Worm (Caenorhabditis elegans): ENCODE data around the gene C15C8.8.
A peak's percentile ranks its signal among the peaks of the same experiment; 100 is the strongest.

The C15C8.8 gene

ce11 chrV:12728062-12728665 lies 24.1 kb downstream of the C15C8.8 start, which contains the start of the genes rpl-28 and mrpl-49 (continued):
- peak; percentile 22 for TF ChIP-seq F37D6.2 (tag; optimal IDR thresholded peaks at IDR 0.05)
- peak; percentile 98 for TF ChIP-seq nhr-6 (tag; optimal IDR thresholded peaks at IDR 0.05)
- TF ChIP-seq nhr-48 (tag; optimal IDR thresholded peaks at IDR 0.05), result no peak
- no peak for TF ChIP-seq arid-1 (GFP tag; conservative IDR thresholded peaks at IDR 0.05)
- no peak for TF ChIP-seq php-3 (GFP tag; IDR thresholded peaks at IDR 0.05)
- TF ChIP-seq nhr-237 (tag; optimal IDR thresholded peaks at IDR 0.05), result no peak
- TF ChIP-seq fkh-10 (GFP tag; optimal IDR thresholded peaks at IDR 0.05), result peak; percentile 57
- no peak for TF ChIP-seq dmd-8 (GFP tag; IDR thresholded peaks at IDR 0.05)
- TF ChIP-seq zfp-2 (tag; optimal IDR thresholded peaks at IDR 0.05), result no peak
- no peak for TF ChIP-seq mdt-29 (GFP tag; IDR thresholded peaks at IDR 0.05)
- peak; percentile 88 for TF ChIP-seq nhr-11 (tag; optimal IDR thresholded peaks at IDR 0.05)
- TF ChIP-seq mep-1 (tag; optimal IDR thresholded peaks at IDR 0.05), result peak; percentile 86
- TF ChIP-seq ceh-28 (tag; optimal IDR thresholded peaks at IDR 0.05), result no peak
- peak; percentile 46 for TF ChIP-seq aha-1 (tag)
- no peak for TF ChIP-seq unc-39 (tag; optimal IDR thresholded peaks at IDR 0.05)
- TF ChIP-seq zip-11 (GFP tag; IDR thresholded peaks at IDR 0.05), result no peak
- TF ChIP-seq lin-29 (GFP tag; IDR thresholded peaks at IDR 0.05), result no peak
- TF ChIP-seq dmd-9 (GFP tag; IDR thresholded peaks at IDR 0.05), result no peak
- no peak for TF ChIP-seq unc-130 (GFP tag; optimal IDR thresholded peaks at IDR 0.05)
- no peak for TF ChIP-seq ztf-7 (tag; optimal IDR thresholded peaks at IDR 0.05)
- TF ChIP-seq sdz-12 (GFP tag; optimal IDR thresholded peaks at IDR 0.05), result no peak
- TF ChIP-seq hlh-30 (tag; optimal IDR thresholded peaks at IDR 0.05; ENCODE audit: insufficient read depth), result peak; percentile 76
- TF ChIP-seq egl-43 (GFP tag; IDR thresholded peaks at IDR 0.05), result no peak
- peak; percentile 29 for TF ChIP-seq lin-13 (GFP tag; optimal IDR thresholded peaks at IDR 0.05)
- TF ChIP-seq unc-62 (GFP tag; optimal IDR thresholded peaks at IDR 0.05 in 1 of 2), result peak in 1 of 2 experiments; percentile 71
- TF ChIP-seq unc-62 (tag; optimal IDR thresholded peaks at IDR 0.05), result no peak
- peak; percentile 97 for TF ChIP-seq lin-38 (GFP tag; IDR thresholded peaks at IDR 0.05)
- TF ChIP-seq gei-8 (GFP tag; optimal IDR thresholded peaks at IDR 0.05), result no peak
- peak; percentile 17 for TF ChIP-seq ama-1 (optimal IDR thresholded peaks at IDR 0.05)
- TF ChIP-seq tra-1 (GFP tag; IDR thresholded peaks at IDR 0.05), result no peak
- no peak for TF ChIP-seq D1046.2 (GFP tag; IDR thresholded peaks at IDR 0.05)
- TF ChIP-seq lsy-2 (tag; optimal IDR thresholded peaks at IDR 0.05), result peak; percentile 38 to 94
- no peak for TF ChIP-seq cey-2 (tag; optimal IDR thresholded peaks at IDR 0.05; ENCODE audit: borderline replicate concordance, insufficient read depth)
- TF ChIP-seq ceh-20 (GFP tag; IDR thresholded peaks at IDR 0.05), result no peak
- TF ChIP-seq hmg-1.1 (GFP tag; IDR thresholded peaks at IDR 0.05), result no peak; the same call in 1 of the 2 replicates
- TF ChIP-seq spr-3 (GFP tag; optimal IDR thresholded peaks at IDR 0.05), result no peak
- TF ChIP-seq ceh-82 (tag; optimal IDR thresholded peaks at IDR 0.05), result no peak
- 0 out of 2 replicates have a peak, but pooled peaks have one; percentile 6 for TF ChIP-seq ZK337.2 (GFP tag; IDR thresholded peaks at IDR 0.05)
- TF ChIP-seq madf-5 (GFP tag; IDR thresholded peaks at IDR 0.05), result no peak
- no peak for TF ChIP-seq F49E8.2 (tag; optimal IDR thresholded peaks at IDR 0.05; ENCODE audit: borderline replicate concordance)
- TF ChIP-seq nhr-42 (GFP tag; IDR thresholded peaks at IDR 0.05), result 0 out of 2 replicates have a peak, but pooled peaks have one; percentile 57
- no peak for TF ChIP-seq nhr-76 (tag; optimal IDR thresholded peaks at IDR 0.05)

ce11 chrV:12727104-12727637 lies 25.1 kb downstream of the C15C8.8 start, which contains the start of gene R11D1.13:
R11D1.13 (plus strand) TSS chrV:12727154.
- TF ChIP-seq lin-38 (GFP tag; IDR thresholded peaks at IDR 0.05) (peak; percentile 36; the same call in 1 of the 2 replicates), daf-19 (GFP tag; conservative IDR thresholded peaks at IDR 0.05) (0 out of 2 replicates have a peak, but pooled peaks have one; percentile 46), zag-1 (tag; optimal IDR thresholded peaks at IDR 0.05) (no peak), Y48G9A.11 (GFP tag; IDR thresholded peaks at IDR 0.05) (peak; percentile 31; the same call in 1 of the 2 replicates)

Measured in whole organism, L4 larva.